Worm (Caenorhabditis elegans) whole organism, young adult: ENCODE measurements around the gene C50H2.13.
A peak's percentile ranks its signal among the peaks of the same experiment; 100 is the strongest.

ENCODE experiments used
- B0019.2 ChIP-seq: fragments of 200-800 bp; sonication (Bioruptor generic); conservative IDR thresholded peaks from 2 replicates; pipeline ENCODE4 v1.3.6; 2022; ENCODE audit warnings: missing genetic modification reagents, missing genetic modification characterization, missing compliant biosample characterization
- B0035.1 ChIP-seq: sonication (generic microtip); optimal IDR thresholded peaks from 2 replicates; lab custom pipeline; 2016; ENCODE audit warnings: missing genetic modification characterization, mild to moderate bottlenecking, missing compliant biosample characterization, missing genotype, missing genetic modification reagents
- B0261.1 ChIP-seq: sonication (generic microtip); optimal IDR thresholded peaks from 2 replicates; lab custom pipeline; 2016; ENCODE audit warnings: mild to moderate bottlenecking, missing genetic modification characterization, moderate library complexity, missing compliant biosample characterization
- F10E7.11 ChIP-seq: sonication (generic microtip); optimal IDR thresholded peaks from 2 replicates; lab custom pipeline; 2017; ENCODE audit warnings: mild to moderate bottlenecking, missing genetic modification characterization, moderate library complexity, missing compliant biosample characterization
- F33H1.4 ChIP-seq: fragments of 200-800 bp; sonication (Bioruptor generic); IDR thresholded peaks from 2 replicates; pipeline ENCODE4 v1.3.6; 2022; ENCODE audit warnings: missing genetic modification reagents, missing genetic modification characterization, missing compliant biosample characterization
- F57C9.4 ChIP-seq: sonication (generic microtip); optimal IDR thresholded peaks from 2 replicates; lab custom pipeline; 2017; ENCODE audit warnings: mild to moderate bottlenecking, missing genetic modification characterization, missing compliant biosample characterization
- K11D2.4 ChIP-seq: fragments of 200-800 bp; sonication (Bioruptor generic); IDR thresholded peaks from 2 replicates; pipeline ENCODE4 v1.3.6; 2022; ENCODE audit warnings: missing genetic modification reagents, missing genetic modification characterization, missing compliant biosample characterization
- Y56A3A.18 ChIP-seq: fragments of 200-800 bp; sonication (Bioruptor generic); IDR thresholded peaks from 2 replicates; pipeline ENCODE4 v1.3.6; 2022; ENCODE audit warnings: missing genetic modification reagents, missing genetic modification characterization, missing compliant biosample characterization
- Y67H2A.10 ChIP-seq: fragments of 200-800 bp; sonication (Bioruptor generic); conservative IDR thresholded peaks from 2 replicates; pipeline ENCODE4 v1.3.6; 2022; ENCODE audit warnings: missing genetic modification reagents, missing genetic modification characterization, missing compliant biosample characterization
- akir-1 ChIP-seq: fragments of 200-800 bp; sonication (Bioruptor generic); optimal IDR thresholded peaks from 2 replicates; lab custom pipeline; 2018; ENCODE audit warnings: mild to moderate bottlenecking, missing genetic modification characterization, moderate library complexity, missing compliant biosample characterization
- aptf-3 ChIP-seq: fragments of 200-800 bp; sonication (Bioruptor generic); IDR thresholded peaks from 2 replicates; pipeline ENCODE4 v1.3.6; 2022; ENCODE audit warnings: missing genetic modification characterization, missing compliant biosample characterization
- attf-3 ChIP-seq: fragments of 200-800 bp; sonication (Bioruptor generic); conservative IDR thresholded peaks from 2 replicates; pipeline ENCODE4 v1.3.6; 2022; ENCODE audit warnings: missing genetic modification reagents, missing genetic modification characterization, missing compliant biosample characterization
- attf-6 ChIP-seq: fragments of 200-800 bp; sonication (Bioruptor generic); IDR thresholded peaks from 2 replicates; pipeline ENCODE4 v1.3.6; 2022; ENCODE audit warnings: missing genetic modification reagents, missing genetic modification characterization, missing compliant biosample characterization
- cebp-2 ChIP-seq: fragments of 200-800 bp; sonication (Bioruptor generic); IDR thresholded peaks from 2 replicates; pipeline ENCODE4 v1.3.6; 2022; ENCODE audit warnings: missing genetic modification characterization, missing compliant biosample characterization
- ceh-40 ChIP-seq: fragments of 200-800 bp; sonication (Bioruptor generic); IDR thresholded peaks from 2 replicates; pipeline ENCODE4 v1.3.6; 2022; ENCODE audit warnings: missing genetic modification characterization, missing compliant biosample characterization
- ceh-58 ChIP-seq: fragments of 200-800 bp; sonication (Bioruptor generic); IDR thresholded peaks from 2 replicates; pipeline ENCODE4 v1.3.6; 2022; ENCODE audit warnings: missing genetic modification characterization, missing compliant biosample characterization
- chd-7 ChIP-seq: sonication (generic microtip); optimal IDR thresholded peaks from 2 replicates; lab custom pipeline; 2016; ENCODE audit warnings: mild to moderate bottlenecking, missing genetic modification characterization, moderate library complexity, missing compliant biosample characterization
- efl-1 ChIP-seq: fragments of 150-350 bp; optimal IDR thresholded peaks from 2 replicates; lab custom pipeline; 2014; ENCODE audit warnings: missing biosample characterization, missing genetic modification reagents, missing genetic modification characterization
- egl-18 ChIP-seq: fragments of 200-800 bp; sonication (Bioruptor generic); IDR thresholded peaks from 2 replicates; pipeline ENCODE4 v1.3.6; 2022; ENCODE audit warnings: missing genetic modification reagents, missing genetic modification characterization, missing compliant biosample characterization
- egl-44 ChIP-seq: fragments of 200-800 bp; sonication (Bioruptor generic); IDR thresholded peaks from 2 replicates; pipeline ENCODE4 v1.3.6; 2022; ENCODE audit warnings: missing genetic modification reagents, missing genetic modification characterization, missing compliant biosample characterization
- egrh-3 ChIP-seq: fragments of 200-800 bp; sonication (Bioruptor generic); IDR thresholded peaks from 2 replicates; pipeline ENCODE4 v1.3.6; 2022; ENCODE audit warnings: missing genetic modification reagents, missing genetic modification characterization, missing compliant biosample characterization
- ekl-4 ChIP-seq: fragments of 200-800 bp; sonication (Bioruptor generic); IDR thresholded peaks from 2 replicates; pipeline ENCODE4 v1.3.6; 2022; ENCODE audit warnings: missing genetic modification reagents, missing genetic modification characterization, missing compliant biosample characterization
- lag-1 ChIP-seq: fragments of 200-800 bp; sonication (Bioruptor generic); IDR thresholded peaks from 2 replicates; pipeline ENCODE4 v1.3.6; 2022; ENCODE audit warnings: missing genetic modification reagents, missing genetic modification characterization, missing compliant biosample characterization
- let-526 ChIP-seq: fragments of 200-800 bp; sonication (Bioruptor generic); IDR thresholded peaks from 2 replicates; pipeline ENCODE4 v1.3.6; 2022; ENCODE audit warnings: missing genetic modification reagents, missing genetic modification characterization, missing compliant biosample characterization
- lin-26 ChIP-seq: fragments of 200-800 bp; sonication (Bioruptor generic); IDR thresholded peaks from 2 replicates; pipeline ENCODE4 v1.3.6; 2022; ENCODE audit warnings: missing genetic modification reagents, missing genetic modification characterization, missing compliant biosample characterization
- lin-40 ChIP-seq: sonication (generic microtip); optimal IDR thresholded peaks from 2 replicates; lab custom pipeline; 2016; ENCODE audit warnings: missing genetic modification characterization, mild to moderate bottlenecking, missing compliant biosample characterization, missing genotype, missing genetic modification reagents
- lin-54 ChIP-seq: fragments of 200-800 bp; sonication (Bioruptor generic); optimal IDR thresholded peaks from 2 replicates; lab custom pipeline; 2018; ENCODE audit warnings: mild to moderate bottlenecking, missing genetic modification characterization, missing compliant biosample characterization
- madf-3 ChIP-seq: fragments of 200-800 bp; sonication (Bioruptor generic); IDR thresholded peaks from 2 replicates; pipeline ENCODE4 v1.3.6; 2022; ENCODE audit warnings: missing genetic modification reagents, missing genetic modification characterization, missing compliant biosample characterization
- madf-8 ChIP-seq: fragments of 200-800 bp; sonication (Bioruptor generic); conservative IDR thresholded peaks from 2 replicates; pipeline ENCODE4 v1.3.6; 2022; ENCODE audit warnings: missing genetic modification reagents, missing genetic modification characterization, missing compliant biosample characterization
- mes-4 ChIP-seq: sonication (generic microtip); optimal IDR thresholded peaks from 2 replicates; lab custom pipeline; 2016; ENCODE audit warnings: missing genotype, missing genetic modification characterization, missing compliant biosample characterization
- nhr-120 ChIP-seq: fragments of 200-800 bp; sonication (Bioruptor generic); IDR thresholded peaks from 2 replicates; pipeline ENCODE4 v1.3.6; 2022; ENCODE audit warnings: missing genetic modification characterization, missing compliant biosample characterization
- nhr-179 ChIP-seq: sonication (generic microtip); optimal IDR thresholded peaks from 2 replicates; lab custom pipeline; 2016; ENCODE audit warnings: mild to moderate bottlenecking, missing genetic modification characterization, missing compliant biosample characterization
- pbrm-1 ChIP-seq: fragments of 200-800 bp; sonication (Bioruptor generic); IDR thresholded peaks from 2 replicates; pipeline ENCODE4 v1.3.6; 2022; ENCODE audit warnings: missing genetic modification reagents, missing genetic modification characterization, missing compliant biosample characterization
- rpc-1 ChIP-seq, 2 experiments: fragments of 150-350 bp in 1 of 2; sonication (generic microtip) in 1 of 2; optimal IDR thresholded peaks; 2 replicates each; lab custom pipeline; 2014 to 2018; ENCODE audit warnings: missing biosample characterization in 1 of 2, missing genetic modification characterization in 1 of 2, missing genetic modification reagents in 1 of 2, missing genotype in 1 of 2
- sdz-38 ChIP-seq: sonication (generic microtip); optimal IDR thresholded peaks from 2 replicates; lab custom pipeline; 2016; ENCODE audit warnings: missing genotype, missing genetic modification characterization, missing compliant biosample characterization
- sptf-2 ChIP-seq: fragments of 200-800 bp; sonication (Bioruptor generic); optimal IDR thresholded peaks from 2 replicates; lab custom pipeline; 2018; ENCODE audit warnings: mild to moderate bottlenecking, missing genetic modification characterization, missing compliant biosample characterization
- tbx-9 ChIP-seq: sonication (generic microtip); optimal IDR thresholded peaks from 2 replicates; lab custom pipeline; 2016; ENCODE audit warnings: borderline replicate concordance, missing genetic modification characterization, inconsistent platforms, missing compliant biosample characterization
- zfh-2 ChIP-seq: fragments of 200-800 bp; sonication (Bioruptor generic); conservative IDR thresholded peaks from 2 replicates; pipeline ENCODE4 v1.3.6; 2022; ENCODE audit warnings: missing genetic modification reagents, missing genetic modification characterization, missing compliant biosample characterization
- zim-3 ChIP-seq: sonication (generic microtip); optimal IDR thresholded peaks from 2 replicates; lab custom pipeline; 2017; ENCODE audit warnings: mild to moderate bottlenecking, missing genetic modification characterization, moderate library complexity, missing compliant biosample characterization
- ztf-18 ChIP-seq: sonication (generic microtip); optimal IDR thresholded peaks from 2 replicates; lab custom pipeline; 2016; ENCODE audit warnings: missing genotype, mild to moderate bottlenecking, missing genetic modification characterization, missing compliant biosample characterization
- ztf-26 ChIP-seq: sonication (generic microtip); optimal IDR thresholded peaks from 2 replicates; lab custom pipeline; 2017; ENCODE audit warnings: missing genetic modification characterization, missing compliant biosample characterization

The C50H2.13 gene

ce11 chrV:9958654-9959053 lies 32.3 kb downstream of the C50H2.13 start:
- TF ChIP-seq pbrm-1 = no peak
- no peak for TF ChIP-seq cebp-2 (GFP tag; lab: Robert Waterston, UW)
- TF ChIP-seq B0261.1 (tag; lab: Kevin White, UChicago) = no peak
- no peak for TF ChIP-seq zim-3
- TF ChIP-seq attf-6 (GFP tag; lab: Robert Waterston, UW) = no peak
- TF ChIP-seq Y56A3A.18 = no peak
- TF ChIP-seq egrh-3 (GFP tag; lab: Robert Waterston, UW) = no peak
- TF ChIP-seq egl-18 (GFP tag; lab: Robert Waterston, UW) = no peak
- no peak for TF ChIP-seq ceh-40 (GFP tag; lab: Robert Waterston, UW)
- no peak for TF ChIP-seq lin-26 (GFP tag; lab: Robert Waterston, UW)
- TF ChIP-seq tbx-9 (tag; lab: Kevin White, UChicago) = no peak
- no peak for TF ChIP-seq aptf-3 (GFP tag; lab: Robert Waterston, UW)
- no peak for TF ChIP-seq ztf-18
- TF ChIP-seq F57C9.4 (tag; lab: Kevin White, UChicago) = no peak
- no peak for TF ChIP-seq sptf-2 (GFP tag; lab: Kevin White, UChicago)

- no peak for TF ChIP-seq Y67H2A.10
- TF ChIP-seq ztf-26 (tag; lab: Kevin White, UChicago) = no peak
- TF ChIP-seq F33H1.4 (GFP tag; lab: Robert Waterston, UW) = no peak
- no peak for TF ChIP-seq attf-3 (GFP tag; lab: Robert Waterston, UW)
- no peak for TF ChIP-seq let-526
- no peak for TF ChIP-seq mes-4 (tag; lab: Kevin White, UChicago)
- no peak for TF ChIP-seq lin-54 (GFP tag; lab: Kevin White, UChicago)
- no peak for TF ChIP-seq attf-6 (GFP tag; lab: Robert Waterston, UW)
- TF ChIP-seq cebp-2 (GFP tag; lab: Robert Waterston, UW) = no peak
- TF ChIP-seq sdz-38 = no peak
- TF ChIP-seq efl-1 (GFP tag; lab: Kevin White, UChicago) = no peak
- no peak for TF ChIP-seq lin-40
- no peak for TF ChIP-seq nhr-179
Measured at ce11 chrV:9960376-9960775, 34.0 kb downstream of the C50H2.13 start, which contains the start of gene T07C12.10. Gene T07C12.10 (minus strand): TSS chrV:9960476.

- TF ChIP-seq akir-1 (GFP tag; lab: Kevin White, UChicago) (no peak), B0035.1 (no peak), K11D2.4 (GFP tag; lab: Robert Waterston, UW) (no peak), rpc-1 (optimal IDR thresholded peaks at IDR 0.05; lab: Kevin White, UChicago) (no peak), rpc-1 (tag; optimal IDR thresholded peaks at IDR 0.05; lab: Kevin White, UChicago) (no peak), egl-44 (GFP tag; lab: Robert Waterston, UW) (no peak), lag-1 (GFP tag; lab: Robert Waterston, UW) (no peak), B0019.2 (GFP tag; lab: Robert Waterston, UW) (no peak), madf-8 (GFP tag; lab: Robert Waterston, UW) (no peak), F10E7.11 (tag; lab: Kevin White, UChicago) (no peak)
Measured at ce11 chrV:9962394-9962793, 36.1 kb downstream of the C50H2.13 start, which contains the start of gene madf-4. Gene madf-4 (minus strand): TSS chrV:9962494.

ce11 chrV:9962916-9963315 lies 36.6 kb downstream of the C50H2.13 start:
- TF ChIP-seq efl-1 (GFP tag; lab: Kevin White, UChicago) (no peak), nhr-120 (GFP tag; lab: Robert Waterston, UW) (no peak), ekl-4 (no peak), F57C9.4 (tag; lab: Kevin White, UChicago) (no peak), zfh-2 (GFP tag; lab: Robert Waterston, UW) (peak; percentile 57), ceh-58 (GFP tag; lab: Robert Waterston, UW) (no peak), madf-3 (no peak), chd-7 (no peak)
